Fruit fly (Drosophila melanogaster): ENCODE results near the gene CG8032.
A peak's percentile ranks its signal among the peaks of the same experiment; 100 is the strongest.

The CG8032 gene

DNA sequence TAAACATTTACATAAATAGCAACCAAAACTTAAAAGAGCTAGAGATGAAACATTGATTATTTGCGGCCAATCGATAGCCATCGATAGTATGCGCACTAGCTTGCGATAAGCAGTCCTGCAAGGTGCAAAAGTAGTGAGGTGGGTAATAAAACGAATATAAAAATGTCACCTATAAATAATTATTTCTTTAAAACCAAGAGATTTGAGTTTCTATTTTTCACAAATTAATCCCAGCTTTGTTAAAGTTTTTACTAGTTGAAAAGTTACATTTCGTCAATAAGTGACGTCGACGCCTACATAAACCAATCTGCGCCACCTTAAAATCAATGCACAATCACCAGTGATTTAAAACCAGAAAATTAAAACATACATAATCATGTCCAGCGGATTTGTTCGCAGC lies 13.2 kb upstream of the CG8032 start, which contains the start of the genes Mkk4 and SLIRP2 (continued):
- TF ChIP-seq PHDP (tag; optimal IDR thresholded peaks at IDR 0.05) (peak; percentile 99), CG7928 (GFP tag; optimal IDR thresholded peaks at IDR 0.05) (peak; percentile 98), nau (GFP tag; optimal IDR thresholded peaks at IDR 0.05) (peak; percentile 96), dmrt11E (tag; optimal IDR thresholded peaks at IDR 0.05) (peak; percentile 99), Deaf1 (tag; optimal IDR thresholded peaks at IDR 0.05) (peak; percentile 87), CG7963 (GFP tag; IDR thresholded peaks at IDR 0.05; ENCODE audit: partially characterized antibody) (peak; percentile 82), Atf-2 (GFP tag; optimal IDR thresholded peaks at IDR 0.05) (peak; percentile 99), Vsx1 (GFP tag; optimal IDR thresholded peaks at IDR 0.05) (peak; percentile 95), CG16815 (GFP tag; optimal IDR thresholded peaks at IDR 0.05) (peak; percentile 99), CG9817 (tag; optimal IDR thresholded peaks at IDR 0.05) (peak; percentile 99), repo (GFP tag; optimal IDR thresholded peaks at IDR 0.05) (peak; percentile 98), ab (GFP tag; optimal IDR thresholded peaks at IDR 0.05) (peak; percentile 97), cg (GFP tag; optimal IDR thresholded peaks at IDR 0.05) (no peak), ara (GFP tag; IDR thresholded peaks at IDR 0.05) (peak; percentile 98), CG5180 (GFP tag; optimal IDR thresholded peaks at IDR 0.05) (peak; percentile 90), sens (GFP tag) (peak; percentile 100), C15 (GFP tag; IDR thresholded peaks at IDR 0.05) (peak; percentile 99), vnd (GFP tag; IDR thresholded peaks at IDR 0.05; ENCODE audit: partially characterized antibody) (peak; percentile 85), ac (GFP tag; optimal IDR thresholded peaks at IDR 0.05) (peak; percentile 96), sens-2 (GFP tag; IDR thresholded peaks at IDR 0.05) (peak; percentile 99), CG43689 (GFP tag; IDR thresholded peaks at IDR 0.05) (peak; percentile 97), wor (GFP tag; IDR thresholded peaks at IDR 0.05) (peak; percentile 98), CG11093 (GFP tag; IDR thresholded peaks at IDR 0.05) (peak; percentile 98), NC2β (GFP tag; optimal IDR thresholded peaks at IDR 0.05) (peak; percentile 98), CG10147 (GFP tag; optimal IDR thresholded peaks at IDR 0.05) (peak; percentile 99), klu (GFP tag; IDR thresholded peaks at IDR 0.05) (peak; percentile 98), CG8290 (GFP tag; optimal IDR thresholded peaks at IDR 0.05) (peak; percentile 97), CG8290 (tag; optimal IDR thresholded peaks at IDR 0.05) (peak; percentile 91 to 96), Kr (GFP tag; optimal IDR thresholded peaks at IDR 0.05) (peak; percentile 68), CG30403 (GFP tag; optimal IDR thresholded peaks at IDR 0.05) (peak; percentile 100), org-1 (GFP tag; optimal IDR thresholded peaks at IDR 0.05) (peak; percentile 97), Hmx (GFP tag; optimal IDR thresholded peaks at IDR 0.05) (peak; percentile 98), CG9609 (GFP tag; optimal IDR thresholded peaks at IDR 0.05) (peak; percentile 99), CG11560 (tag; IDR thresholded peaks at IDR 0.05) (peak; percentile 94), HLHmδ (GFP tag; optimal IDR thresholded peaks at IDR 0.05) (peak; percentile 10), CG4282 (GFP tag; optimal IDR thresholded peaks at IDR 0.05) (peak; percentile 96), lmd (GFP tag; IDR thresholded peaks at IDR 0.05) (peak; percentile 99), cato (GFP tag; optimal IDR thresholded peaks at IDR 0.05; ENCODE audit: borderline replicate concordance) (peak; percentile 99), CG14014 (GFP tag; IDR thresholded peaks at IDR 0.05) (peak; percentile 99), ftz-f1 (GFP tag; optimal IDR thresholded peaks at IDR 0.05) (peak; percentile 84), CkIIα-i1 (GFP tag; IDR thresholded peaks at IDR 0.05) (peak; percentile 95), CG12744 (GFP tag; optimal IDR thresholded peaks at IDR 0.05) (peak; percentile 99), CG8281 (tag; optimal IDR thresholded peaks at IDR 0.05) (peak; percentile 93), CG18619 (GFP tag; optimal IDR thresholded peaks at IDR 0.05) (peak; percentile 99), nerfin-2 (GFP tag; IDR thresholded peaks at IDR 0.05; ENCODE audit: partially characterized antibody) (peak; percentile 77), CG12155 (GFP tag; optimal IDR thresholded peaks at IDR 0.05) (peak; percentile 98), bab2 (GFP tag; optimal IDR thresholded peaks at IDR 0.05) (peak; percentile 99), en (GFP tag; optimal IDR thresholded peaks at IDR 0.05) (peak; percentile 97), pros (GFP tag; optimal IDR thresholded peaks at IDR 0.05) (peak; percentile 73), CG8359 (GFP tag; optimal IDR thresholded peaks at IDR 0.05; ENCODE audit: borderline replicate concordance) (peak; percentile 93), CG13123 (GFP tag; optimal IDR thresholded peaks at IDR 0.05) (peak; percentile 98)
